Worm (Caenorhabditis elegans) whole organism, L4 larva: ENCODE measurements around the gene H13N06.7.

Source experiments
- fos-1 ChIP-seq: fragments of 150-350 bp; optimal IDR thresholded peaks from 2 replicates; lab custom pipeline; 2014; ENCODE audit warnings: missing biosample characterization, missing genetic modification characterization
- nhr-41 ChIP-seq: fragments of 200-800 bp; sonication (Bioruptor generic); IDR thresholded peaks from 2 replicates; pipeline ENCODE4 v1.3.6; 2022; ENCODE audit warnings: missing genetic modification reagents, missing genetic modification characterization, missing compliant biosample characterization
- unc-130 ChIP-seq: sonication (generic microtip); optimal IDR thresholded peaks from 2 replicates; lab custom pipeline; 2016; ENCODE audit warnings: missing genetic modification reagents, missing genetic modification characterization, missing compliant biosample characterization

DNA sequence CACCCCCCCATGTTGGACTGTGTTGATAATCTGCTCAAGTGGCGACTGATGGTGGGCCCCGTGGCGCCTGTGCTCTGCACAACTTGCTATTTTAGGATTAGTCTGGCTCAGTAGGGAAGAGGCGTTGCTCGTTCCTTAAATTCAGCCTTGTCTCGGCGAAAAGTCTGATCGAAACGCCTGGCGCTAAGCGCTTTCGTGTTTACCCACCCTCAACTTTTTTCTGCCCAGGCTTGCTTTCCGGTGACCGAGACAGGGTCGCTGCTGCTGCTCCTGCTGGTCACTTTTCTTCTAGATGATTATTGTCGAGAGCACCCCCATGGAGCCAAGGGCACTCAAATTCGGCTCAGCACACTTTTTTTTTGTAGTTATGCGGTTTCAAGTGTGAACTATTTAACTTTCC is 11.6 kb downstream of the H13N06.7 start:
- TF ChIP-seq nhr-41 (GFP tag; lab: Robert Waterston, UW) = no peak
- no peak for TF ChIP-seq fos-1 (tag; lab: Kevin White, UChicago)
- TF ChIP-seq unc-130 = no peak
